Worm (Caenorhabditis elegans) whole organism, early embryonic: ENCODE results near the gene str-118.
"Not testable (repeated sequence)": the region's sequence is repeated elsewhere in the genome, so short reads cannot be mapped to it uniquely, and the experiment has no call there.

ENCODE experiments used
- B0310.2 ChIP-seq: sonication (generic microtip); optimal IDR thresholded peaks from 2 replicates; lab custom pipeline; 2016; ENCODE audit warnings: mild to moderate bottlenecking, missing genetic modification characterization, missing compliant biosample characterization
- aly-1 ChIP-seq: sonication (generic microtip); optimal IDR thresholded peaks from 2 replicates; lab custom pipeline; 2016; ENCODE audit warnings: missing genetic modification characterization, missing compliant biosample characterization
- ama-1 ChIP-seq: fragments of 150-350 bp; optimal IDR thresholded peaks from 2 replicates; lab custom pipeline; 2014
- ceh-13 ChIP-seq: fragments of 200-800 bp; sonication (Bioruptor generic); optimal IDR thresholded peaks from 2 replicates; lab custom pipeline; 2018; ENCODE audit warnings: mild to moderate bottlenecking, missing genetic modification characterization, missing compliant biosample characterization
- flt-1 ChIP-seq: fragments of 200-800 bp; sonication (Bioruptor generic); IDR thresholded peaks from 2 replicates; pipeline ENCODE4 v1.3.6; 2022; ENCODE audit warnings: missing genetic modification characterization, missing compliant biosample characterization
- hmg-4 ChIP-seq: fragments of 200-800 bp; sonication (Bioruptor generic); optimal IDR thresholded peaks from 2 replicates; lab custom pipeline; 2018; ENCODE audit warnings: mild to moderate bottlenecking, missing genetic modification characterization, missing compliant biosample characterization
- hnd-1 ChIP-seq: sonication (generic microtip); optimal IDR thresholded peaks from 2 replicates; lab custom pipeline; 2016; ENCODE audit warnings: missing genetic modification characterization, missing compliant biosample characterization
- pes-1 ChIP-seq: fragments of 200-800 bp; sonication (Bioruptor generic); IDR thresholded peaks from 2 replicates; pipeline ENCODE4 v1.3.6; 2022; ENCODE audit warnings: missing genetic modification reagents, missing genetic modification characterization, missing compliant biosample characterization
- scrt-1 ChIP-seq: fragments of 200-800 bp; sonication (Bioruptor generic); IDR thresholded peaks from 2 replicates; pipeline ENCODE4 v1.3.6; 2022; ENCODE audit warnings: missing genetic modification characterization, missing compliant biosample characterization
- sea-1 ChIP-seq: fragments of 200-800 bp; sonication (Bioruptor generic); conservative IDR thresholded peaks from 2 replicates; pipeline ENCODE4 v1.3.6; 2022; ENCODE audit warnings: missing genetic modification characterization, missing compliant biosample characterization
- tbx-37 ChIP-seq: fragments of 200-800 bp; sonication (Bioruptor generic); conservative IDR thresholded peaks from 2 replicates; pipeline ENCODE4 v1.3.6; 2022; ENCODE audit warnings: missing genetic modification reagents, missing genetic modification characterization, missing compliant biosample characterization
- tra-4 ChIP-seq: sonication (generic microtip); optimal IDR thresholded peaks from 2 replicates; lab custom pipeline; 2017; ENCODE audit warnings: missing genetic modification characterization, missing compliant biosample characterization

DNA sequence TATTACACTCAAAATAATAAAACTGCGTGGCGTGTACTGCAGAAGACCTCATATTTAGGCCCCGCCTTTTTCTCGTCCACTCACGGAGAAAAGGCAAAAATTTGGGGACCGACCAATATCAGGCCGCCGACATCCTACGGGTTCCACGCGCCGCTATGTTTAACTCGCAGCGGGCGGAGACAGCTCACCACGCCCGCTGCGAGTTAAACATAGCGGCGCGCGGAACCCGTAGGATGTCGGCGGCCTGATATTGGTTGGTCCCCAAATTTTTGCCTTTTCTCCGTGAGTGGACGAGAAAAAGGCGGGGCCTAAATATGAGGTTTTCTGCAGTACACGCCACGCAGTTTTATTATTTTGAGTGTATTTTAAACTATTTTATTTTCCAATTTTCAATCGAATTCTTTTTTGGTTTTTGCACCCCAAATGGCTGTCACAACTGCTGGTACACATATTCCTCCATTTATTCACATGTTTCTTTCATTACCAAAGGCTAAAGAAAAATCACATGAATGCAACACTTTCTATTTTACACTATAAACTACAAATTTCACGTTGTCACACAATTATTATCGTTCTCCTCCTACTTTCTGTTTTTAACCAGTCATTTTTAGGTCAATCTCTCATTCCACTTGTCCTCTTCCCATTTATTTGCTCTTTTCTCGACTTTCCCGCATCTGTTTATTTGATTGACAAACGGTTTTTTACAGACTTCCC lies 47.8 kb upstream of the str-118 start, which contains the start of gene uda-1:
- TF ChIP-seq ama-1; hmg-4 (GFP tag; lab: Kevin White, UChicago); ceh-13 (GFP tag; lab: Kevin White, UChicago); tbx-37 (GFP tag; lab: Robert Waterston, UW); flt-1 (GFP tag; lab: Robert Waterston, UW); sea-1 (GFP tag; lab: Robert Waterston, UW); scrt-1 (GFP tag; lab: Robert Waterston, UW); hnd-1 (tag; lab: Kevin White, UChicago); B0310.2; aly-1 (tag; lab: Kevin White, UChicago); tra-4; pes-1 (GFP tag; lab: Robert Waterston, UW): not testable (repeated sequence)
